Fruit fly (Drosophila melanogaster) whole organism, embryonic: ENCODE data around the gene CG46434.

Source experiments
- Asciz ChIP-seq: fragments of 200-800 bp; sonication (Bioruptor generic); optimal IDR thresholded peaks from 2 replicates; lab custom pipeline; 2017; ENCODE audit warnings: missing biosample characterization, mild to moderate bottlenecking, missing genetic modification characterization, missing genetic modification reagents
- CG10274 ChIP-seq: fragments of 200-800 bp; sonication (Bioruptor generic); optimal IDR thresholded peaks from 3 replicates; lab custom pipeline; 2017; ENCODE audit warnings: missing biosample characterization, mild to moderate bottlenecking, missing genetic modification characterization
- CG11696 ChIP-seq: fragments of 200-800 bp; sonication (Bioruptor generic); IDR thresholded peaks from 2 replicates; pipeline ENCODE4 v1.3.6; 2022; ENCODE audit warnings: missing biosample characterization, missing genetic modification characterization
- CG12769 ChIP-seq: fragments of 200-800 bp; sonication (Bioruptor generic); optimal IDR thresholded peaks from 2 replicates; lab custom pipeline; 2019; ENCODE audit warnings: missing biosample characterization, mild to moderate bottlenecking, missing genetic modification characterization, moderate library complexity
- CG13123 ChIP-seq: fragments of 200-800 bp; sonication (Bioruptor generic); optimal IDR thresholded peaks from 2 replicates; lab custom pipeline; 2016; ENCODE audit warnings: missing biosample characterization, missing genetic modification characterization
- CG17802 ChIP-seq: fragments of 200-800 bp; sonication (Bioruptor generic); optimal IDR thresholded peaks from 2 replicates; lab custom pipeline; 2018; ENCODE audit warnings: missing biosample characterization, mild to moderate bottlenecking, missing genetic modification characterization, moderate library complexity
- CG17912 ChIP-seq: fragments of 200-800 bp; sonication (Bioruptor generic); optimal IDR thresholded peaks from 2 replicates; lab custom pipeline; 2018; ENCODE audit warnings: missing biosample characterization, mild to moderate bottlenecking, missing genetic modification characterization
- CG30020 ChIP-seq: fragments of 200-800 bp; optimal IDR thresholded peaks from 2 replicates; lab custom pipeline; 2019; ENCODE audit warnings: missing biosample characterization, mild to moderate bottlenecking, missing genetic modification characterization, moderate library complexity
- CG32532 ChIP-seq: fragments of 200-800 bp; sonication (Bioruptor generic); IDR thresholded peaks from 2 replicates; pipeline ENCODE4 v1.3.6; 2022; ENCODE audit warnings: missing biosample characterization, missing genetic modification characterization
- CG33213 ChIP-seq: fragments of 200-800 bp; sonication (Bioruptor generic); optimal IDR thresholded peaks from 3 replicates; lab custom pipeline; 2016; ENCODE audit warnings: missing biosample characterization, missing genetic modification characterization
- CG3995 ChIP-seq: fragments of 200-800 bp; sonication (Bioruptor generic); optimal IDR thresholded peaks from 3 replicates; lab custom pipeline; 2016; ENCODE audit warnings: missing biosample characterization, missing genetic modification characterization
- CG4617 ChIP-seq: fragments of 200-800 bp; sonication (Bioruptor generic); optimal IDR thresholded peaks from 3 replicates; lab custom pipeline; 2016; ENCODE audit warnings: missing biosample characterization, missing genetic modification characterization, borderline replicate concordance
- CG5180 ChIP-seq: fragments of 200-800 bp; sonication (Bioruptor generic); optimal IDR thresholded peaks from 3 replicates; lab custom pipeline; 2017; ENCODE audit warnings: missing biosample characterization, missing genetic modification characterization, mild to moderate bottlenecking, moderate library complexity, missing genetic modification reagents
- CG6765 ChIP-seq: fragments of 200-800 bp; sonication (Bioruptor generic); optimal IDR thresholded peaks from 3 replicates; lab custom pipeline; 2017; ENCODE audit warnings: missing biosample characterization, mild to moderate bottlenecking, missing genetic modification characterization
- CG7271 ChIP-seq: fragments of 200-800 bp; sonication (Bioruptor generic); optimal IDR thresholded peaks from 2 replicates; lab custom pipeline; 2018; ENCODE audit warnings: missing biosample characterization, mild to moderate bottlenecking, missing genetic modification characterization, moderate library complexity
- CG9932 ChIP-seq: fragments of 200-800 bp; sonication (Bioruptor generic); IDR thresholded peaks from 2 replicates; pipeline ENCODE4 v1.3.6; 2022; ENCODE audit warnings: missing biosample characterization, missing genetic modification characterization
- CkIIα-i1 ChIP-seq: fragments of 200-800 bp; sonication (Bioruptor generic); IDR thresholded peaks from 2 replicates; pipeline ENCODE4 v1.3.6; 2022; ENCODE audit warnings: missing biosample characterization, missing genetic modification characterization
- Dbx ChIP-seq: fragments of 200-800 bp; sonication (Bioruptor generic); IDR thresholded peaks from 3 replicates; pipeline ENCODE4 v1.3.6; 2022; ENCODE audit warnings: missing biosample characterization, missing genetic modification characterization
- Dip3 ChIP-seq: fragments of 200-800 bp; sonication (Bioruptor generic); optimal IDR thresholded peaks from 3 replicates; lab custom pipeline; 2016; ENCODE audit warnings: missing biosample characterization, missing genetic modification characterization
- Dref ChIP-seq: fragments of 200-800 bp; sonication (Bioruptor generic); IDR thresholded peaks from 2 replicates; pipeline ENCODE4 v1.3.6; 2022; ENCODE audit warnings: missing biosample characterization, missing genetic modification characterization
- E2f2 ChIP-seq: fragments of 200-800 bp; sonication (Bioruptor generic); IDR thresholded peaks from 2 replicates; pipeline ENCODE4 v1.3.6; 2022; ENCODE audit warnings: missing biosample characterization, missing genetic modification characterization
- Fer2 ChIP-seq: fragments of 200-800 bp; sonication (Bioruptor generic); optimal IDR thresholded peaks from 2 replicates; lab custom pipeline; 2018; ENCODE audit warnings: missing biosample characterization, mild to moderate bottlenecking, missing genetic modification characterization, moderate library complexity
- Gug ChIP-seq: fragments of 200-800 bp; sonication (Bioruptor generic); IDR thresholded peaks from 4 replicates; pipeline ENCODE4 v1.3.6; 2022; ENCODE audit warnings: missing biosample characterization, missing genetic modification characterization
- Lhr ChIP-seq: fragments of 200-800 bp; sonication (Bioruptor generic); optimal IDR thresholded peaks from 3 replicates; lab custom pipeline; 2017; ENCODE audit warnings: mild to moderate bottlenecking, missing biosample characterization, missing genetic modification reagents, missing genetic modification characterization
- Mad ChIP-seq: fragments of 200-800 bp; sonication (Bioruptor generic); optimal IDR thresholded peaks from 2 replicates; lab custom pipeline; 2016; ENCODE audit warnings: missing biosample characterization, missing genetic modification characterization
- Med ChIP-seq: fragments of 200-800 bp; sonication (Bioruptor generic); peaks from one replicate; lab custom pipeline; 2016; ENCODE audit warnings: missing biosample characterization, missing genetic modification characterization, mild to moderate bottlenecking, inconsistent platforms, moderate library complexity
- NC2β ChIP-seq: fragments of 200-800 bp; sonication (Bioruptor generic); optimal IDR thresholded peaks from 2 replicates; lab custom pipeline; 2016; ENCODE audit warnings: missing biosample characterization, missing genetic modification characterization
- NfI ChIP-seq: fragments of 200-800 bp; sonication (Bioruptor generic); optimal IDR thresholded peaks from 3 replicates; lab custom pipeline; 2018; ENCODE audit warnings: missing biosample characterization, mild to moderate bottlenecking, missing genetic modification characterization, moderate library complexity
- Poxn ChIP-seq: fragments of 200-800 bp; sonication (Bioruptor generic); IDR thresholded peaks from 2 replicates; pipeline ENCODE4 v1.3.6; 2022; ENCODE audit warnings: missing biosample characterization, missing genetic modification characterization
- Scr ChIP-seq: fragments of 200-800 bp; sonication (Bioruptor generic); IDR thresholded peaks from 2 replicates; pipeline ENCODE4 v1.3.6; 2022; ENCODE audit warnings: missing biosample characterization, missing genetic modification characterization; ENCODE audit not compliant: partially characterized antibody
- Taf1 ChIP-seq: fragments of 200-800 bp; sonication (Bioruptor generic); IDR thresholded peaks from 2 replicates; pipeline ENCODE4 v1.3.6; 2022; ENCODE audit warnings: missing biosample characterization, missing genetic modification characterization
- Vsx1 ChIP-seq: fragments of 200-800 bp; sonication (Bioruptor generic); optimal IDR thresholded peaks from 2 replicates; lab custom pipeline; 2017; ENCODE audit warnings: missing biosample characterization, mild to moderate bottlenecking, missing genetic modification characterization, missing genetic modification reagents
- Xrp1 ChIP-seq: fragments of 200-800 bp; sonication (Bioruptor generic); IDR thresholded peaks from 2 replicates; pipeline ENCODE4 v1.3.6; 2022; ENCODE audit warnings: missing biosample characterization, missing genetic modification characterization
- al ChIP-seq: fragments of 200-800 bp; sonication (Bioruptor generic); IDR thresholded peaks from 2 replicates; pipeline ENCODE4 v1.3.6; 2022; ENCODE audit warnings: missing biosample characterization, missing genetic modification characterization
- bigmax ChIP-seq: fragments of 200-800 bp; sonication (Bioruptor generic); optimal IDR thresholded peaks from 2 replicates; lab custom pipeline; 2018; ENCODE audit warnings: missing biosample characterization, mild to moderate bottlenecking, missing genetic modification characterization
- btn ChIP-seq: fragments of 200-800 bp; sonication (Bioruptor generic); optimal IDR thresholded peaks from 2 replicates; lab custom pipeline; 2016; ENCODE audit warnings: missing biosample characterization, missing genetic modification characterization
- crc ChIP-seq: fragments of 200-800 bp; sonication (Bioruptor generic); optimal IDR thresholded peaks from 2 replicates; lab custom pipeline; 2016; ENCODE audit warnings: missing biosample characterization, missing genetic modification characterization
- cwo ChIP-seq: fragments of 200-800 bp; sonication (Bioruptor generic); optimal IDR thresholded peaks from 3 replicates; lab custom pipeline; 2017; ENCODE audit warnings: missing biosample characterization, missing genetic modification characterization, mild to moderate bottlenecking, moderate library complexity, missing genetic modification reagents
- dmrt99B ChIP-seq: fragments of 200-800 bp; sonication (Bioruptor generic); optimal IDR thresholded peaks from 2 replicates; lab custom pipeline; 2018; ENCODE audit warnings: missing biosample characterization, mild to moderate bottlenecking, missing genetic modification characterization, moderate library complexity
- fd102C ChIP-seq: fragments of 200-800 bp; sonication (Bioruptor generic); optimal IDR thresholded peaks from 2 replicates; lab custom pipeline; 2018; ENCODE audit warnings: missing biosample characterization, mild to moderate bottlenecking, missing genetic modification characterization, moderate library complexity
- gfzf ChIP-seq: fragments of 200-800 bp; sonication (Bioruptor generic); optimal IDR thresholded peaks from 2 replicates; lab custom pipeline; 2016; ENCODE audit warnings: missing biosample characterization, mild to moderate bottlenecking, missing genetic modification characterization, moderate library complexity
- grau ChIP-seq: fragments of 200-800 bp; optimal IDR thresholded peaks from 3 replicates; lab custom pipeline; 2019; ENCODE audit warnings: missing biosample characterization, mild to moderate bottlenecking, missing genetic modification characterization, moderate library complexity
- gro ChIP-seq: fragments of 200-800 bp; sonication (Bioruptor generic); optimal IDR thresholded peaks from 2 replicates; lab custom pipeline; 2016; ENCODE audit warnings: missing biosample characterization, missing genetic modification characterization
- insv ChIP-seq, 2 experiments: fragments of 200-800 bp; sonication (Bioruptor generic); optimal IDR thresholded peaks; 3 replicates each; lab custom pipeline; 2016 to 2018; ENCODE audit warnings: missing biosample characterization in 2 of 2, missing genetic modification characterization in 2 of 2
- ken ChIP-seq: fragments of 200-800 bp; sonication (Bioruptor generic); IDR thresholded peaks from 3 replicates; pipeline ENCODE4 v1.3.6; 2022; ENCODE audit warnings: missing biosample characterization, missing genetic modification characterization
- lola ChIP-seq, 3 experiments: fragments of >200 bp in 2 of 3; fragments of 200-800 bp in 1 of 3; sonication (Bioruptor generic) in 1 of 3; optimal IDR thresholded peaks; 2 replicates each; lab custom pipeline; 2017 to 2019; ENCODE audit warnings: missing biosample characterization in 3 of 3, missing genetic modification characterization in 3 of 3, mild to moderate bottlenecking in 1 of 3, moderate library complexity in 1 of 3
- odd ChIP-seq: fragments of 200-800 bp; sonication (Bioruptor generic); optimal IDR thresholded peaks from 2 replicates; lab custom pipeline; 2017; ENCODE audit warnings: missing biosample characterization, mild to moderate bottlenecking, missing genetic modification characterization
- phol ChIP-seq: fragments of 200-800 bp; sonication (Bioruptor generic); optimal IDR thresholded peaks from 3 replicates; lab custom pipeline; 2018; ENCODE audit warnings: missing biosample characterization, mild to moderate bottlenecking, missing genetic modification characterization, moderate library complexity
- pnt ChIP-seq: fragments of 200-800 bp; sonication (Bioruptor generic); optimal IDR thresholded peaks from 3 replicates; lab custom pipeline; 2016; ENCODE audit warnings: missing biosample characterization, missing genetic modification characterization
- slbo ChIP-seq: fragments of 200-800 bp; sonication (Bioruptor generic); IDR thresholded peaks from 2 replicates; pipeline ENCODE4 v1.3.6; 2022; ENCODE audit warnings: missing biosample characterization, missing genetic modification characterization
- twi ChIP-seq: fragments of 200-800 bp; optimal IDR thresholded peaks from 2 replicates; lab custom pipeline; 2019; ENCODE audit warnings: missing biosample characterization, mild to moderate bottlenecking, missing genetic modification characterization, moderate library complexity
- yki ChIP-seq: fragments of >200 bp; optimal IDR thresholded peaks from 3 replicates; lab custom pipeline; 2018

The CG46434 gene

DNA sequence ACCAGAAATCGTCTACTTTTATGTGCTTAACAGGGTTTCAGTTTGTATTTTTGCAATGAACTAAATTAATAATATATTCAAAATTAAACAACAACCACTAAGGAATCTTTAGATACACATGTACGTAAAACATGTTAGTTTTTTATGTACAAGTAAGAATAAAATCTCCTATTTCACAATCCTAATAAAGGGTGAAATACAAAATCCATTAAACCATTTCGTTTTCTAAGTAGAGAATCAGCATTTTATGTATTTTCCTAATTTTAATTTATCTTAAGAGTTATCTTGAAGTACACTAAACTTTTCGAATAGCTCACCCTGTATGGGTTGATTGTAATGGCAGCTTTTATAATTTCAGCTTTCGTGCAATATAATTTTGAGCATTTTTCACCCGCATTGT, 17.7 kb upstream of the CG46434 start (continued):
- TF ChIP-seq al (GFP tag; lab: Robert Waterston, UW) (peak; percentile 45), CG10274 (no peak), CG6765 (GFP tag; lab: Kevin White, UChicago) (no peak), gro (GFP tag; lab: Kevin White, UChicago) (peak; percentile 6), btn (GFP tag; lab: Kevin White, UChicago) (no peak), crc (GFP tag; lab: Kevin White, UChicago) (no peak), gfzf (GFP tag; lab: Kevin White, UChicago) (no peak), Dip3 (GFP tag; lab: Kevin White, UChicago) (peak; percentile 32), odd (GFP tag; lab: Kevin White, UChicago) (no peak), Dbx (GFP tag; lab: Robert Waterston, UW) (no peak), CG7271 (tag; lab: Kevin White, UChicago) (no peak), dmrt99B (tag; lab: Kevin White, UChicago) (peak; percentile 51), yki (lab: Kevin White, UChicago) (no peak), insv (GFP tag; optimal IDR thresholded peaks at IDR 0.05; lab: Kevin White, UChicago) (no peak), Med (GFP tag; lab: Kevin White, UChicago) (peak; percentile 18), NC2β (no peak), NfI (no peak), CG12769 (tag; lab: Kevin White, UChicago) (no peak), Mad (GFP tag; lab: Kevin White, UChicago) (no peak), Vsx1 (GFP tag; lab: Kevin White, UChicago) (no peak), lola (GFP tag; optimal IDR thresholded peaks at IDR 0.05; lab: Kevin White, UChicago) (no peak), CG4617 (GFP tag; lab: Kevin White, UChicago) (no peak), CG17912 (GFP tag; lab: Kevin White, UChicago) (no peak), CG30020 (tag; lab: Kevin White, UChicago) (no peak), Xrp1 (GFP tag; lab: Robert Waterston, UW) (no peak), Lhr (GFP tag; lab: Kevin White, UChicago) (no peak), CG5180 (GFP tag; lab: Kevin White, UChicago) (no peak), CG3995 (GFP tag; lab: Kevin White, UChicago) (peak; percentile 22), E2f2 (no peak), pnt (no peak), phol (tag; lab: Kevin White, UChicago) (peak; percentile 19), fd102C (GFP tag; lab: Kevin White, UChicago) (no peak), CkIIα-i1 (GFP tag; lab: Robert Waterston, UW) (no peak), slbo (peak; percentile 23), Gug (GFP tag; lab: Robert Waterston, UW) (no peak), Taf1 (GFP tag; lab: Robert Waterston, UW) (no peak), CG13123 (GFP tag; lab: Kevin White, UChicago) (no peak), twi (tag; lab: Kevin White, UChicago) (no peak), Fer2 (tag; lab: Kevin White, UChicago) (no peak), CG33213 (GFP tag; lab: Kevin White, UChicago) (no peak), Scr (GFP tag; lab: Robert Waterston, UW) (no peak), CG32532 (GFP tag; lab: Robert Waterston, UW) (0 out of 2 replicates have a peak, but pooled peaks have one; percentile 28), ken (GFP tag; lab: Robert Waterston, UW) (no peak), CG17802 (tag; lab: Kevin White, UChicago) (no peak), CG9932 (GFP tag; lab: Robert Waterston, UW) (peak; percentile 40), grau (tag; lab: Kevin White, UChicago) (peak; percentile 61), CG11696 (GFP tag; lab: Robert Waterston, UW) (no peak), Poxn (GFP tag; lab: Robert Waterston, UW) (no peak), bigmax (GFP tag; lab: Kevin White, UChicago) (no peak), Dref (no peak), Asciz (GFP tag; lab: Kevin White, UChicago) (peak; percentile 18), cwo (GFP tag; lab: Kevin White, UChicago) (peak; percentile 25)
